Fruit fly (Drosophila melanogaster) whole organism, pupa: ENCODE measurements around the gene Nemp.
A peak's percentile ranks its signal among the peaks of the same experiment; 100 is the strongest.

Experiments
- CG10348 ChIP-seq: fragments of 200-800 bp; sonication (Bioruptor generic); IDR thresholded peaks from 2 replicates; pipeline ENCODE4 v1.3.6; 2022; ENCODE audit warnings: missing biosample characterization, missing genetic modification characterization
- CG12605 ChIP-seq: fragments of 200-800 bp; sonication (Bioruptor generic); IDR thresholded peaks from 2 replicates; pipeline ENCODE4 v1.3.6; 2022; ENCODE audit warnings: missing biosample characterization, missing genetic modification characterization
- CG13204 ChIP-seq: fragments of 200-800 bp; sonication (Bioruptor generic); optimal IDR thresholded peaks from 2 replicates; lab custom pipeline; 2018; ENCODE audit warnings: missing biosample characterization, mild to moderate bottlenecking, missing genetic modification characterization, moderate library complexity
- CG14655 ChIP-seq: fragments of 200-800 bp; sonication (Bioruptor generic); optimal IDR thresholded peaks from 3 replicates; lab custom pipeline; 2017; ENCODE audit warnings: mild to moderate bottlenecking, missing biosample characterization, missing genetic modification reagents, missing genetic modification characterization
- CG15710 ChIP-seq: fragments of 200-800 bp; sonication (Bioruptor generic); optimal IDR thresholded peaks from 2 replicates; lab custom pipeline; 2018; ENCODE audit warnings: missing biosample characterization, mild to moderate bottlenecking, missing genetic modification characterization, moderate library complexity
- CG17806 ChIP-seq: fragments of 200-800 bp; sonication (Bioruptor generic); optimal IDR thresholded peaks from 2 replicates; lab custom pipeline; 2018; ENCODE audit warnings: missing biosample characterization, mild to moderate bottlenecking, missing genetic modification characterization, moderate library complexity
- CG32121 ChIP-seq: fragments of 200-800 bp; sonication (Bioruptor generic); IDR thresholded peaks from 2 replicates; pipeline ENCODE4 v1.3.6; 2022; ENCODE audit warnings: missing biosample characterization, missing genetic modification characterization
- CG34367 ChIP-seq: fragments of 200-800 bp; sonication (Bioruptor generic); optimal IDR thresholded peaks from 2 replicates; lab custom pipeline; 2018; ENCODE audit warnings: missing biosample characterization, mild to moderate bottlenecking, missing genetic modification characterization
- CG4496 ChIP-seq: fragments of 200-800 bp; sonication (Bioruptor generic); IDR thresholded peaks from 3 replicates; pipeline ENCODE4 v1.3.6; 2022; ENCODE audit warnings: missing biosample characterization, missing genetic modification characterization
- CG8159 ChIP-seq: fragments of 200-800 bp; sonication (Bioruptor generic); optimal IDR thresholded peaks from 3 replicates; lab custom pipeline; 2018; ENCODE audit warnings: missing biosample characterization, mild to moderate bottlenecking, missing genetic modification characterization, moderate library complexity
- CG8301 ChIP-seq: fragments of 200-800 bp; sonication (Bioruptor generic); optimal IDR thresholded peaks from 2 replicates; lab custom pipeline; 2018; ENCODE audit warnings: missing biosample characterization, mild to moderate bottlenecking, missing genetic modification characterization
- CG9948 ChIP-seq: fragments of 200-800 bp; sonication (Bioruptor generic); optimal IDR thresholded peaks from 2 replicates; lab custom pipeline; 2018; ENCODE audit warnings: missing biosample characterization, mild to moderate bottlenecking, missing genetic modification characterization, moderate library complexity
- D1 ChIP-seq: fragments of 200-800 bp; sonication (Bioruptor generic); optimal IDR thresholded peaks from 2 replicates; lab custom pipeline; 2018; ENCODE audit warnings: missing biosample characterization, mild to moderate bottlenecking, missing genetic modification characterization, moderate library complexity
- EcR ChIP-seq: fragments of 200-800 bp; sonication (Bioruptor generic); optimal IDR thresholded peaks from 3 replicates; lab custom pipeline; 2019; ENCODE audit warnings: missing biosample characterization, missing genetic modification characterization, mild to moderate bottlenecking, moderate library complexity, missing genetic modification reagents
- Ets98B ChIP-seq: fragments of 200-800 bp; sonication (Bioruptor generic); IDR thresholded peaks from 2 replicates; pipeline ENCODE4 v1.3.6; 2022; ENCODE audit warnings: missing biosample characterization, missing genetic modification characterization
- Pif1A ChIP-seq: fragments of 200-800 bp; sonication (Bioruptor generic); optimal IDR thresholded peaks from 3 replicates; lab custom pipeline; 2016; ENCODE audit warnings: missing biosample characterization, missing genetic modification characterization
- Pif1B ChIP-seq: fragments of 200-800 bp; sonication (Bioruptor generic); optimal IDR thresholded peaks from 3 replicates; lab custom pipeline; 2016; ENCODE audit warnings: missing biosample characterization, missing genetic modification characterization
- Snoo ChIP-seq: fragments of 200-800 bp; sonication (Bioruptor generic); optimal IDR thresholded peaks from 3 replicates; lab custom pipeline; 2017; ENCODE audit warnings: missing biosample characterization, mild to moderate bottlenecking, missing genetic modification characterization, inconsistent platforms
- fd96Ca ChIP-seq: fragments of 200-800 bp; sonication (Bioruptor generic); IDR thresholded peaks from 3 replicates; pipeline ENCODE4 v1.3.6; 2022; ENCODE audit warnings: missing biosample characterization, missing genetic modification characterization
- gl ChIP-seq: fragments of 200-800 bp; sonication (Bioruptor generic); optimal IDR thresholded peaks from 2 replicates; lab custom pipeline; 2018; ENCODE audit warnings: missing biosample characterization, mild to moderate bottlenecking, missing genetic modification characterization
- rn ChIP-seq: fragments of 200-800 bp; sonication (Bioruptor generic); IDR thresholded peaks from 2 replicates; pipeline ENCODE4 v1.3.6; 2022; ENCODE audit warnings: missing biosample characterization, missing genetic modification characterization

Nemp gene

dm6 chrX:16647092-16647632 lies 7.7 kb downstream of the Nemp start:
- no peak for TF ChIP-seq CG34367
- no peak for TF ChIP-seq CG17806 (tag; lab: Kevin White, UChicago)
- TF ChIP-seq Snoo = peak; percentile 30
- TF ChIP-seq CG9948 (tag; lab: Kevin White, UChicago) = peak; percentile 38
- TF ChIP-seq CG8159 (tag; lab: Kevin White, UChicago) = peak; percentile 36
- TF ChIP-seq CG15710 (tag; lab: Kevin White, UChicago) = peak; percentile 18
- TF ChIP-seq, all 21 proteins: peak for 4

dm6 chrX:16645472-16645871 lies 9.3 kb downstream of the Nemp start:
- no peak for TF ChIP-seq gl (tag; lab: Kevin White, UChicago)
- TF ChIP-seq CG34367 = no peak
- TF ChIP-seq, all 21 proteins: peak for 0

- TF ChIP-seq CG8159 (tag; lab: Kevin White, UChicago) (no peak), rn (GFP tag; lab: Robert Waterston, UW) (no peak), CG15710 (tag; lab: Kevin White, UChicago) (no peak), CG14655 (GFP tag; lab: Kevin White, UChicago) (no peak), Pif1A (no peak), fd96Ca (GFP tag; lab: Robert Waterston, UW) (no peak), EcR (GFP tag; lab: Kevin White, UChicago) (no peak), CG17806 (tag; lab: Kevin White, UChicago) (no peak), gl (tag; lab: Kevin White, UChicago) (no peak), Snoo (no peak), CG13204 (no peak), CG12605 (GFP tag; lab: Robert Waterston, UW) (no peak), Pif1B (GFP tag; lab: Kevin White, UChicago) (no peak), D1 (tag; lab: Kevin White, UChicago) (no peak), CG32121 (GFP tag; lab: Robert Waterston, UW) (no peak), Ets98B (no peak), CG8301 (tag; lab: Kevin White, UChicago) (no peak), CG34367 (no peak), CG10348 (GFP tag; lab: Robert Waterston, UW) (no peak), CG9948 (tag; lab: Kevin White, UChicago) (no peak)
Observed at dm6 chrX:16644535-16645131, 10.2 kb downstream of the Nemp start.

dm6 chrX:16643363-16643946 lies 11.4 kb downstream of the Nemp start:
- TF ChIP-seq CG13204 (peak; percentile 22), CG4496 (GFP tag; lab: Robert Waterston, UW) (no peak), EcR (GFP tag; lab: Kevin White, UChicago) (peak; percentile 80)

dm6 chrX:16641101-16641420 lies 13.8 kb downstream of the Nemp start:
- no peak for TF ChIP-seq fd96Ca (GFP tag; lab: Robert Waterston, UW)
- no peak for TF ChIP-seq CG4496 (GFP tag; lab: Robert Waterston, UW)
- TF ChIP-seq CG12605 (GFP tag; lab: Robert Waterston, UW) = no peak
- no peak for TF ChIP-seq CG14655 (GFP tag; lab: Kevin White, UChicago)
- no peak for TF ChIP-seq CG17806 (tag; lab: Kevin White, UChicago)
- TF ChIP-seq Snoo = no peak
- TF ChIP-seq gl (tag; lab: Kevin White, UChicago) = no peak
- no peak for TF ChIP-seq CG8159 (tag; lab: Kevin White, UChicago)
- TF ChIP-seq CG9948 (tag; lab: Kevin White, UChicago) = no peak
- TF ChIP-seq EcR (GFP tag; lab: Kevin White, UChicago) = no peak
- TF ChIP-seq D1 (tag; lab: Kevin White, UChicago) = no peak

- TF ChIP-seq rn (GFP tag; lab: Robert Waterston, UW) = peak; percentile 88
- TF ChIP-seq CG34367 = peak; percentile 71
- peak; percentile 72 for TF ChIP-seq Pif1A
- TF ChIP-seq CG13204 = no peak
- peak; percentile 90 for TF ChIP-seq CG32121 (GFP tag; lab: Robert Waterston, UW)
- TF ChIP-seq CG17806 (tag; lab: Kevin White, UChicago) = peak; percentile 79
- TF ChIP-seq CG12605 (GFP tag; lab: Robert Waterston, UW) = peak; percentile 83
- peak; percentile 91 for TF ChIP-seq fd96Ca (GFP tag; lab: Robert Waterston, UW)
- peak; percentile 83 for TF ChIP-seq CG14655 (GFP tag; lab: Kevin White, UChicago)
- TF ChIP-seq CG8159 (tag; lab: Kevin White, UChicago) = peak; percentile 71
- TF ChIP-seq CG10348 (GFP tag; lab: Robert Waterston, UW) = peak; percentile 74
- peak; percentile 98 for TF ChIP-seq CG4496 (GFP tag; lab: Robert Waterston, UW)
- TF ChIP-seq D1 (tag; lab: Kevin White, UChicago) = no peak
- no peak for TF ChIP-seq gl (tag; lab: Kevin White, UChicago)
- peak; percentile 38 for TF ChIP-seq Pif1B (GFP tag; lab: Kevin White, UChicago)
- peak; percentile 92 for TF ChIP-seq Ets98B
- peak; percentile 18 for TF ChIP-seq EcR (GFP tag; lab: Kevin White, UChicago)
- TF ChIP-seq CG15710 (tag; lab: Kevin White, UChicago) = peak; percentile 79
- TF ChIP-seq Snoo = no peak
- peak; percentile 71 for TF ChIP-seq CG9948 (tag; lab: Kevin White, UChicago)
- peak; percentile 72 for TF ChIP-seq CG8301 (tag; lab: Kevin White, UChicago)
Observed at dm6 chrX:16640260-16641100, 14.3 kb downstream of the Nemp start, which contains the start of the genes SNRPG and mthl1. SNRPG (minus strand) TSS chrX:16640419. mthl1 (plus strand) TSS chrX:16640968.
